Fruit fly (Drosophila melanogaster) whole organism, embryonic: ENCODE results near the gene CG7182.

Source experiments
- CG12659 ChIP-seq: fragments of 200-800 bp; sonication (Bioruptor generic); optimal IDR thresholded peaks from 3 replicates; lab custom pipeline; 2017; ENCODE audit warnings: mild to moderate bottlenecking, missing biosample characterization, missing genetic modification reagents, missing genetic modification characterization
- CG17829 ChIP-seq: fragments of 200-800 bp; optimal IDR thresholded peaks from 2 replicates; lab custom pipeline; 2019; ENCODE audit warnings: missing biosample characterization, mild to moderate bottlenecking, missing genetic modification characterization, moderate library complexity
- CG6689 ChIP-seq: fragments of 200-800 bp; sonication (Bioruptor generic); IDR thresholded peaks from 2 replicates; pipeline ENCODE4 v1.3.6; 2022; ENCODE audit warnings: missing biosample characterization, missing genetic modification characterization
- CTCF ChIP-seq: fragments of 200-800 bp; sonication (Bioruptor generic); optimal IDR thresholded peaks from 2 replicates; lab custom pipeline; 2017; ENCODE audit warnings: missing biosample characterization, mild to moderate bottlenecking, missing genetic modification characterization, moderate library complexity
- Sin3A ChIP-seq: fragments of >200 bp; optimal IDR thresholded peaks from 2 replicates; lab custom pipeline; 2018
- ems ChIP-seq: fragments of 200-800 bp; sonication (Bioruptor generic); optimal IDR thresholded peaks from 3 replicates; lab custom pipeline; 2016; ENCODE audit warnings: missing biosample characterization, missing genetic modification characterization
- tll ChIP-seq, 2 experiments: fragments of 200-800 bp in 1 of 2; fragments of >200 bp in 1 of 2; sonication (Bioruptor generic) in 1 of 2; optimal IDR thresholded peaks; 2 replicates each; lab custom pipeline; 2017 to 2019; ENCODE audit warnings: missing biosample characterization in 2 of 2, missing genetic modification characterization in 2 of 2, mild to moderate bottlenecking in 1 of 2, moderate library complexity in 1 of 2
- tx ChIP-seq: fragments of 200-800 bp; sonication (Bioruptor generic); optimal IDR thresholded peaks from 2 replicates; lab custom pipeline; 2016; ENCODE audit warnings: missing biosample characterization, missing genetic modification characterization
- vvl ChIP-seq: fragments of 200-800 bp; sonication (Bioruptor generic); IDR thresholded peaks from 2 replicates; pipeline ENCODE4 v1.3.6; 2022; ENCODE audit warnings: missing biosample characterization, missing genetic modification characterization

DNA sequence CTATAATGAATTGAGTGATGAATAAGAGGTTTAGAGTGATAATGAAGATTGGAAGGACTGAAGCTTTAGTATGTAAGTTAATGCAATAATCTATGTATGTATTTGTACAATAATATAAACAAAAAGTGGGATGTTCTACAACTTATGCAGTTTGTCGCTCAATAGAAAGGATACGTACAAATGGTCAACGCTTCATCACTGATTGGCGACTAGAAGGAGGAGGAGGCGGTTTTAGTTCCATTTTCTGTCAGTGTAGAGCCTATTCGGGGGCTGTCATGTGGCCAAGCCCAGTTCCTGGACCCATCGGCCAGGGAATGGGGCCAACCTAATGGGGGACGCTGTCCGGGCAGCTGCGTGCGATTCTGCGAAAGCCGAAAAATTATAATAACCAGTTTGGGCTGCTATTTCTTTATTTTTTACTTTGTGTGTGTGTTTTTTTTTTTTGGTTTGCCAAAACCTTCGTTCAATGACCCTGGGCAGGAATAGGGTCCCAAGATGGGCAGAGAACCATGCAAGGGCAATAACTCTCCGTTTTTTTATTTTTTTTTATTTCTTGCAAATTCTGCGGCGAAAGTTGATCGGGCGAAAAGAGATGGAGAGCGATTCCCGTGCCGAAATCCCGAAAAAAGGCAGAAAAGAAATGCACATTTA is 22.6 kb upstream of the CG7182 start:
- TF ChIP-seq tll (GFP tag; optimal IDR thresholded peaks at IDR 0.05; lab: Kevin White, UChicago) (no peak), CG12659 (GFP tag; lab: Kevin White, UChicago) (no peak), ems (GFP tag; lab: Kevin White, UChicago) (no peak), Sin3A (no peak), CG17829 (no peak), CTCF (GFP tag; lab: Kevin White, UChicago) (no peak), tx (GFP tag; lab: Kevin White, UChicago) (no peak), vvl (GFP tag; lab: Robert Waterston, UW) (no peak), CG6689 (no peak)
